Worm (Caenorhabditis elegans): ENCODE measurements around the gene msp-81.

- TF ChIP-seq nhr-76 (tag; optimal IDR thresholded peaks at IDR 0.05) (no peak), unc-39 (tag; optimal IDR thresholded peaks at IDR 0.05) (no peak), nhr-237 (tag; optimal IDR thresholded peaks at IDR 0.05) (no peak), ztf-11 (tag; optimal IDR thresholded peaks at IDR 0.05) (no peak), mab-5 (tag; optimal IDR thresholded peaks at IDR 0.05) (no peak), ceh-83 (GFP tag; optimal IDR thresholded peaks at IDR 0.05) (no peak), sem-2 (GFP tag; optimal IDR thresholded peaks at IDR 0.05) (no peak), snpc-4 (tag; optimal IDR thresholded peaks at IDR 0.05) (no peak), lin-13 (tag; optimal IDR thresholded peaks at IDR 0.05) (no peak), pha-4 (tag; optimal IDR thresholded peaks at IDR 0.05) (no peak), unc-120 (tag; optimal IDR thresholded peaks at IDR 0.05; ENCODE audit: poor library complexity, severe bottlenecking) (no peak), lsy-2 (tag; optimal IDR thresholded peaks at IDR 0.05) (no peak), nhr-28 (tag; optimal IDR thresholded peaks at IDR 0.05) (no peak)
These were observed 10.4 kb upstream of the msp-81 start, which contains the start of gene K07F5.6 for ce11 chrIV:9846574-9846973.
